Worm (Caenorhabditis elegans): ENCODE measurements around the gene ptr-13.

ptr-13 gene

DNA sequence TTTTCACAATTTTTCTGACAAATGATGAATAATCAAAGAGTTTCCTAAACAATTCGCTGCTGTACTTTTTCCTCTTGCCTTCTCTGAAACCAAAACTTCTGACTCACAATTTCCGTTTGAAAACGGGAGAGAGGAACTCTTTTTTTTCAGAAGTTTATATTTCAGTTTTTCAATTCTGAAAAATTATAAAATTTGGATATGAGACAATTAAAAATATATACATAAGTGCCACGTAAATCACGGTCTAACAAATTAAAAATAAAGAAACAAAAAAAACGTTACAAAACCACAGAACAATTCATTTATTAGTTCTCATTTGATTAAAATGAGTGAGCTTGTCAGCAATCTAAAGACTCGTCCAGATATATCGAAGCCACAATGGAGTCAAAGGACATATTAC lies 23.4 kb upstream of the ptr-13 start, which contains the start of gene sfxn-1.2:
TSS of gene sfxn-1.2 (plus strand) at position 301 of the 400 bp plus-strand sequence.
- TF ChIP-seq ama-1 (optimal IDR thresholded peaks at IDR 0.05), result no peak
- no peak for TF ChIP-seq sea-1 (GFP tag; conservative IDR thresholded peaks at IDR 0.05)
- no peak for TF ChIP-seq tbx-37 (GFP tag; conservative IDR thresholded peaks at IDR 0.05)
- TF ChIP-seq ceh-13 (GFP tag; optimal IDR thresholded peaks at IDR 0.05), result no peak
- no peak for TF ChIP-seq F13C5.2 (tag; optimal IDR thresholded peaks at IDR 0.05)
- no peak for TF ChIP-seq hmg-4 (GFP tag; optimal IDR thresholded peaks at IDR 0.05)
- TF ChIP-seq ceh-36 (tag; optimal IDR thresholded peaks at IDR 0.05), result no peak
- TF ChIP-seq B0310.2 (tag; optimal IDR thresholded peaks at IDR 0.05), result no peak
- no peak for TF ChIP-seq hnd-1 (tag; optimal IDR thresholded peaks at IDR 0.05)
- no peak for TF ChIP-seq pes-1 (GFP tag; IDR thresholded peaks at IDR 0.05)
- TF ChIP-seq aly-1 (tag; optimal IDR thresholded peaks at IDR 0.05), result no peak

ce11 chrII:11184757-11185341 lies 22.6 kb upstream of the ptr-13 start, which contains the start of gene lir-3:
lir-3 (minus strand) TSS chrII:11184807.
- TF ChIP-seq hmg-4 (GFP tag; optimal IDR thresholded peaks at IDR 0.05) (peak; percentile 65), F13C5.2 (tag; optimal IDR thresholded peaks at IDR 0.05) (peak; percentile 44), ceh-13 (GFP tag; optimal IDR thresholded peaks at IDR 0.05) (no peak)

DNA sequence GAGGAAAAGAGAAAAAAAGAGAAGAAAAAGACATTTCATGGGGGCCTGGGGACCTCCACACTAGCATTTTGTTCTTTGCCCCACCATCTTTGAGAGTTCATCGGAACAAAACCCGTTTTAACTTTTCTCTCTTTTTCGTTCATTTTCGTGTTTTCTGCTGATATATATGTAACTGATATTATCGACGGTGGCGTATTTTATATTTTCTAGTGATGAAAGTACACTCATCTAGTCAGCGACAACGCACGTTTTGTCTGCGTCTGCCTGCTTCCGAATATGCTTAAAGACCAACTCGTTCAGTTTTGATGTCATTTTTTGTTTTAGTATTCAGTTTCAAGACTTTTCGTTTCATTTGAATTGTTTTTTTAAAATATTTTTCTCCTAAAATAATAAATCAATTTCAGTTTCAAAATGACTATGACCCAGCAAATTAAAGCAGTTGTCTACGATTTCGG lies 19.0 kb upstream of the ptr-13 start, which contains the start of gene bigr-1:
TSS of gene bigr-1 (plus strand) at position 405 of the 455 bp plus-strand sequence.
- no peak for TF ChIP-seq ceh-13 (GFP tag; optimal IDR thresholded peaks at IDR 0.05)
- no peak for TF ChIP-seq ceh-36 (tag; optimal IDR thresholded peaks at IDR 0.05)
- no peak for TF ChIP-seq ets-7 (tag; optimal IDR thresholded peaks at IDR 0.05)
- TF ChIP-seq B0310.2 (tag; optimal IDR thresholded peaks at IDR 0.05), result no peak
- no peak for TF ChIP-seq hmg-4 (GFP tag; optimal IDR thresholded peaks at IDR 0.05)
- no peak for TF ChIP-seq scrt-1 (GFP tag; IDR thresholded peaks at IDR 0.05)
- no peak for TF ChIP-seq tra-4 (tag; optimal IDR thresholded peaks at IDR 0.05)
- no peak for TF ChIP-seq aly-1 (tag; optimal IDR thresholded peaks at IDR 0.05)

DNA sequence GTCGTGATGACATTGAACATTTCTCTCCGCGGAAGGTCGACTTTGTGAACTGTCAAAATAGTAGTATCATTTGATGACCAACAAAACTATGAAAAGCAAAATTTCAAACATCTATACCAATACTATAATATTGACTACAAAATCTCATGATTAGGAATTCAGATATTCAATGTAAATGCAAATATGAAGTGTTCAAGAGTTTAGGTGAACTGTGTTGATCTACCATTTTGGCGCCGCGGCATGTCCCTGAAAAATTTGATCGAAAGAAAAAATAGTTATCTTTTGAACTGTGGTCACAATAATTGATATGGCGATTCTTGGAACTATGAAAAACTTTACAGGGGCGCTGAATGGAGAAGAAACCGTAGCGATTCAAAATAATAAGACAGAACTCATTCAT lies 16.5 kb upstream of the ptr-13 start:
- TF ChIP-seq ama-1 (optimal IDR thresholded peaks at IDR 0.05) (no peak), pes-1 (GFP tag; IDR thresholded peaks at IDR 0.05) (no peak), flt-1 (GFP tag; IDR thresholded peaks at IDR 0.05) (no peak), hmg-4 (GFP tag; optimal IDR thresholded peaks at IDR 0.05) (no peak), ceh-36 (tag; optimal IDR thresholded peaks at IDR 0.05) (no peak)

ce11 chrII:11177376-11177775 lies 15.1 kb upstream of the ptr-13 start, which contains the start of gene F37H8.6:
F37H8.6 (minus strand) TSS chrII:11177476.
- TF ChIP-seq ceh-13 (GFP tag; optimal IDR thresholded peaks at IDR 0.05) (no peak), B0310.2 (tag; optimal IDR thresholded peaks at IDR 0.05) (no peak), ets-7 (tag; optimal IDR thresholded peaks at IDR 0.05) (no peak), sea-1 (GFP tag; conservative IDR thresholded peaks at IDR 0.05) (no peak), ama-1 (optimal IDR thresholded peaks at IDR 0.05) (no peak), flt-1 (GFP tag; IDR thresholded peaks at IDR 0.05) (no peak), F13C5.2 (tag; optimal IDR thresholded peaks at IDR 0.05) (no peak), tra-4 (tag; optimal IDR thresholded peaks at IDR 0.05) (no peak), scrt-1 (GFP tag; IDR thresholded peaks at IDR 0.05) (no peak), aly-1 (tag; optimal IDR thresholded peaks at IDR 0.05) (no peak), hnd-1 (tag; optimal IDR thresholded peaks at IDR 0.05) (no peak), tbx-37 (GFP tag; conservative IDR thresholded peaks at IDR 0.05) (no peak), tbx-11 (GFP tag; IDR thresholded peaks at IDR 0.05) (no peak), ceh-36 (tag; optimal IDR thresholded peaks at IDR 0.05) (no peak), hmbx-1 (tag; optimal IDR thresholded peaks at IDR 0.05) (no peak), hmg-4 (GFP tag; optimal IDR thresholded peaks at IDR 0.05) (no peak), pes-1 (GFP tag; IDR thresholded peaks at IDR 0.05) (no peak)

- TF ChIP-seq ets-7 (tag; optimal IDR thresholded peaks at IDR 0.05) (no peak), sea-1 (GFP tag; conservative IDR thresholded peaks at IDR 0.05) (no peak), ama-1 (optimal IDR thresholded peaks at IDR 0.05) (no peak)
Measured at ce11 chrII:11176441-11176840, 14.2 kb upstream of the ptr-13 start.

DNA sequence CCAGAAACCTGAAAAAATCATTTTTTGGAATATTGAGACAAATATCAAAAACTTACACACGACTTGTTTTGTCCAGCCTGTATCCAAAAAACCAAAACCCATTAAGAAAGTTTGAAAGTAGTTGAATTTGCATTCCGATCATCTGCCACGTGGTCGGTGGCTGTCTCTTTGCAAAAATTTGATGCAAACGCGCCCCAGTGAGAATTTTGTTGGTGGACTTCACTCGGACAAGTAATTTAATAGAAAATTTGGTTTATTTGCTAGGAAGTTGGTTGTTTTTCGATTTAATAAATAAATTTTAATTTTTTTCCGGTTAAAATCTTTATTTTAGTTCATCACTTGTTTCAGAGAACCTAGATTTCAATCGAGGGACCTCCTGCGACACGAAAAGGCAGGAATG lies 13.1 kb upstream of the ptr-13 start:
- TF ChIP-seq tbx-11 (GFP tag; IDR thresholded peaks at IDR 0.05), result no peak
- TF ChIP-seq hmg-4 (GFP tag; optimal IDR thresholded peaks at IDR 0.05), result no peak
- no peak for TF ChIP-seq tra-4 (tag; optimal IDR thresholded peaks at IDR 0.05)
- no peak for TF ChIP-seq ceh-13 (GFP tag; optimal IDR thresholded peaks at IDR 0.05)
- TF ChIP-seq ceh-36 (tag; optimal IDR thresholded peaks at IDR 0.05), result no peak
- no peak for TF ChIP-seq F13C5.2 (tag; optimal IDR thresholded peaks at IDR 0.05)
- TF ChIP-seq sea-1 (GFP tag; conservative IDR thresholded peaks at IDR 0.05), result no peak
- no peak for TF ChIP-seq ets-7 (tag; optimal IDR thresholded peaks at IDR 0.05)
- no peak for TF ChIP-seq pes-1 (GFP tag; IDR thresholded peaks at IDR 0.05)
- TF ChIP-seq flt-1 (GFP tag; IDR thresholded peaks at IDR 0.05), result no peak
- no peak for TF ChIP-seq aly-1 (tag; optimal IDR thresholded peaks at IDR 0.05)
- no peak for TF ChIP-seq B0310.2 (tag; optimal IDR thresholded peaks at IDR 0.05)
- no peak for TF ChIP-seq hnd-1 (tag; optimal IDR thresholded peaks at IDR 0.05)
- TF ChIP-seq hmbx-1 (tag; optimal IDR thresholded peaks at IDR 0.05), result no peak
- no peak for TF ChIP-seq scrt-1 (GFP tag; IDR thresholded peaks at IDR 0.05)
- TF ChIP-seq tbx-37 (GFP tag; conservative IDR thresholded peaks at IDR 0.05), result no peak
- no peak for TF ChIP-seq ama-1 (optimal IDR thresholded peaks at IDR 0.05)

- no peak for TF ChIP-seq flt-1 (GFP tag; IDR thresholded peaks at IDR 0.05)
- peak; percentile 38 for TF ChIP-seq hmg-4 (GFP tag; optimal IDR thresholded peaks at IDR 0.05)
Measured at ce11 chrII:11167039-11167438, 4.8 kb upstream of the ptr-13 start.
